Worm (Caenorhabditis elegans): ENCODE data around the gene F49E12.8.
A peak's percentile ranks its signal among the peaks of the same experiment; 100 is the strongest.

F49E12.8 gene

DNA sequence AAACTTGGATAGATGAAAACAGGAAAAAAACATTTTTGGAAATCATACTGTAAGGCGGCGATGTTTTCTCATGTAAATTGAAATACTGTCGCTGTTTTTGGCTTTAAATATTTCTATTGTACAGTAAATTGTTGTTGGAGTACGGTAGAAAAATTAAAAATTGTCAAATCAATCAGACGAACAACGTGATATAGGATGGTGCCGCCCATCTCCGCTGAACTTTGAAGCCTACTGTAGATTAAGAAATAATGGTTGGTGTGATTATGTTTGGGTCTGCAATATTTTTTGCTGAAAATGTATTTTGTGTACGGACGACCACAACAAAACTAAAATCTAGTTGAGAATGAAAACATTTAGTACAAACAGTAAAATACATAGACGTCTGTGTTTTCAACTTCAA lies 8.5 kb downstream of the F49E12.8 start:
- no peak for TF ChIP-seq nhr-6 (tag; optimal IDR thresholded peaks at IDR 0.05)
- no peak for TF ChIP-seq alr-1 (tag; optimal IDR thresholded peaks at IDR 0.05)

DNA sequence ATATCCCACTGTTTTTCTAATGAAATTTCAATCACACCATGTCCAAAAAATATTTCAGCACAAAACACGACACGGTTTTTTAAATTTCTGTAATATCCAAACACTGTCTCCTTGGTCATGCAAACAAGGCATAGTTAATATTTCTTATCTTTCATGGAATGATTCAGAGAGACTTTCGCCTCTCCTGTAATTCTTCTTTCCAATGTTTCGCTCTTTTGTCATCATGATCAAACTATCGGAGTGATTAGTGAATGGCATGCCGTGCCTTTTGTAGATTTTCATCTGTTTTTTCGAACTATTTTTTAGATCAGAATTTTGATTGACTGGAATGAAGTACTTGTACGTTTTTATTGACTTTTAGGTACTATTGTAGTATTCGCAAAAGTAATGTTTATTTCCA lies 9.8 kb downstream of the F49E12.8 start:
- TF ChIP-seq Y55F3AM.14 (GFP tag; optimal IDR thresholded peaks at IDR 0.05) (no peak), dmd-4 (tag; optimal IDR thresholded peaks at IDR 0.05) (no peak), lin-11 (tag; optimal IDR thresholded peaks at IDR 0.05) (no peak), sma-9 (GFP tag; optimal IDR thresholded peaks at IDR 0.05) (peak; percentile 72), sma-9 (tag; optimal IDR thresholded peaks at IDR 0.05) (no peak), crh-2 (tag; optimal IDR thresholded peaks at IDR 0.05) (no peak), lsy-2 (tag; optimal IDR thresholded peaks at IDR 0.05) (no peak), unc-55 (GFP tag; optimal IDR thresholded peaks at IDR 0.05) (no peak), peb-1 (tag; optimal IDR thresholded peaks at IDR 0.05) (no peak), skn-1 (tag; optimal IDR thresholded peaks at IDR 0.05) (peak; percentile 76), nhr-12 (tag; optimal IDR thresholded peaks at IDR 0.05) (no peak), ZK546.5 (tag; optimal IDR thresholded peaks at IDR 0.05) (no peak), mab-5 (tag; optimal IDR thresholded peaks at IDR 0.05) (no peak), nhr-10 (tag; optimal IDR thresholded peaks at IDR 0.05) (no peak), fos-1 (tag; optimal IDR thresholded peaks at IDR 0.05) (peak; percentile 93), nhr-77 (tag; optimal IDR thresholded peaks at IDR 0.05) (no peak)

DNA sequence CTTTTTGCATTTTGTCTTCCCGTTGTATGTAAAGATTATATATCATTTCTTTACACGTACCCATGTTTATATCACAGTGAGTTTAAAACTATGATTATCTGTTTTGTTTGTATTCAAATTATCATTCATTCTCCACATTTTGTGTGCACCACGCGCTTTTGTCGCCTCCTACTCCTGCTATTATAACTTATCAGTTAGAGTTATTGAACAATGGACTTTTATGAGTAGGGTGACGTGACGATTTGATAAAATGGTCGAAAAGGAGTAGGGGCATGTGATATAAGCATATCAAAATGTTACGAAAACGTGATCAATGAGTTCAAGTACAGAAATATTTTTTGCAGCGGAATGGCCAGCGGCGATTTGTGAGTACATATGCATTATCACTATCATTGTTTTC lies 11.2 kb downstream of the F49E12.8 start:
- TF ChIP-seq sma-3 (GFP tag; optimal IDR thresholded peaks at IDR 0.05), result peak; percentile 38
- TF ChIP-seq sem-4 (tag; optimal IDR thresholded peaks at IDR 0.05), result no peak
- peak in 1 of 2 experiments; percentile 37 for TF ChIP-seq mdl-1 (tag; optimal IDR thresholded peaks at IDR 0.05)
- no peak for TF ChIP-seq zag-1 (tag; optimal IDR thresholded peaks at IDR 0.05)
- peak; percentile 94 for TF ChIP-seq sma-9 (GFP tag; optimal IDR thresholded peaks at IDR 0.05)
- TF ChIP-seq sma-9 (tag; optimal IDR thresholded peaks at IDR 0.05), result no peak
- no peak for TF ChIP-seq peb-1 (tag; optimal IDR thresholded peaks at IDR 0.05)
- no peak for TF ChIP-seq lin-13 (GFP tag; optimal IDR thresholded peaks at IDR 0.05)
- TF ChIP-seq egl-27 (tag; optimal IDR thresholded peaks at IDR 0.05), result no peak
- peak in 1 of 2 experiments; percentile 39 for TF ChIP-seq lsy-2 (tag; optimal IDR thresholded peaks at IDR 0.05)
- peak; percentile 8 for TF ChIP-seq nhr-21 (tag; optimal IDR thresholded peaks at IDR 0.05)
- peak; percentile 90 for TF ChIP-seq crh-2 (tag; optimal IDR thresholded peaks at IDR 0.05)
- no peak for TF ChIP-seq mab-5 (tag; optimal IDR thresholded peaks at IDR 0.05)
- TF ChIP-seq ama-1 (optimal IDR thresholded peaks at IDR 0.05), result no peak
- no peak for TF ChIP-seq nhr-77 (tag; optimal IDR thresholded peaks at IDR 0.05)
- no peak for TF ChIP-seq ceh-16 (tag; optimal IDR thresholded peaks at IDR 0.05)
- peak; percentile 1 for TF ChIP-seq gmeb-1 (tag; optimal IDR thresholded peaks at IDR 0.05)
- TF ChIP-seq F13H6.1 (tag; optimal IDR thresholded peaks at IDR 0.05), result peak; percentile 70
- no peak for TF ChIP-seq aly-2 (tag; optimal IDR thresholded peaks at IDR 0.05)
- no peak for TF ChIP-seq elt-1 (tag; optimal IDR thresholded peaks at IDR 0.05)
- no peak for TF ChIP-seq nhr-129 (tag; optimal IDR thresholded peaks at IDR 0.05)
- TF ChIP-seq dmd-4 (tag; optimal IDR thresholded peaks at IDR 0.05), result no peak
- TF ChIP-seq skn-1 (tag; optimal IDR thresholded peaks at IDR 0.05), result peak; percentile 84
- peak; percentile 85 for TF ChIP-seq fos-1 (tag; optimal IDR thresholded peaks at IDR 0.05)

DNA sequence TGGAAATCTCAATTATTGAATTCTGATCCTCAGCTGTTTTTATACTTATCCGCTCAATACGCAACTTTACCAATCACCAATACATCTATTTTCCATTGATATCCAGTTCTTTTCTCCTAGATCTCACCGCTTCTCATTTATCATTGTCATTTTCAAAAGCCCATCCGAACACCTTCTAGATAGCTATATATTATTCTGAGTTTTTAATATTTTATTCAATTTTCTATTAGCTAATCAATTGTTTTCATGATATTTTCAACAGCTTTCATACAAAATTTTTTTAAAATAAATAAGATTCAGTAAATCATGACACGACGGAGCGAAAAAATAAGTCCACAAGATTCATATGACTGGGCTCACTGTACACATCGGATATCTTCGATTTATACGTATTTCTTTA lies 12.9 kb downstream of the F49E12.8 start, which contains the start of gene F49E12.12:
TSS of gene F49E12.12 (plus strand) at position 301 of the 400 bp plus-strand sequence.
- TF ChIP-seq lsy-2 (tag; optimal IDR thresholded peaks at IDR 0.05) (no peak), nhr-11 (tag; optimal IDR thresholded peaks at IDR 0.05) (no peak), ztf-1 (GFP tag; conservative IDR thresholded peaks at IDR 0.05) (no peak), sem-4 (tag; optimal IDR thresholded peaks at IDR 0.05) (no peak), unc-55 (GFP tag; optimal IDR thresholded peaks at IDR 0.05) (no peak), lin-11 (tag; optimal IDR thresholded peaks at IDR 0.05) (no peak), F13H6.1 (tag; optimal IDR thresholded peaks at IDR 0.05) (no peak), nhr-23 (tag; optimal IDR thresholded peaks at IDR 0.05) (no peak), nhr-12 (tag; optimal IDR thresholded peaks at IDR 0.05) (no peak)

DNA sequence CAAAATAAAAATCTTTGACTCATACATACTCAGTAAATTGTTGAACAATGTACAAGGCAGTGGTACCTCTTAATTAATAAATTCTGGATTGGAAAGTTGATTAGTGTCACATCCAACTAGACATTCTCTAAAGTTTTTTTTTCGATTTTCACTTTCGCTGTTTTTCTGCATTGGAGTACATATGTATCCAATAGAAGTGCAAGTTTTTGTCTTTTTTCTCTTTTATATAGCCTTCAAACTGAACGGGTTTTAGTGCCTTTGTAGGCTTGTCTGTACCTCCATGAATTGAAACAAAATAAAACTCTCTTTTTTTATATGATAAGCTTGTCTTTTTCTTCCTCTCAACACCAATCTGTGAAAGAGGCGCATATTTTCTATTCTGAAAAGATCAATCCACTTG lies 13.9 kb downstream of the F49E12.8 start:
- no peak for TF ChIP-seq mbf-1 (tag; optimal IDR thresholded peaks at IDR 0.05)
- peak; percentile 77 for TF ChIP-seq blmp-1 (tag; optimal IDR thresholded peaks at IDR 0.05; ENCODE audit: insufficient read depth)
- no peak for TF ChIP-seq ztf-1 (GFP tag; conservative IDR thresholded peaks at IDR 0.05)
- TF ChIP-seq ztf-11 (tag; optimal IDR thresholded peaks at IDR 0.05), result no peak
- no peak for TF ChIP-seq nhr-10 (tag; optimal IDR thresholded peaks at IDR 0.05)
- TF ChIP-seq aly-2 (tag; optimal IDR thresholded peaks at IDR 0.05), result no peak

Measured in whole organism, L2 larva.